Fruit fly (Drosophila melanogaster) S2 (cell line): Measurements from ENCODE around the gene CG3246.

Experiments used
- CG8478 ChIP-seq: fragments of >200 bp; optimal IDR thresholded peaks from 2 replicates; lab custom pipeline; 2018
- CTCF ChIP-seq, 2 experiments: fragments of >200 bp; optimal IDR thresholded peaks; 2 replicates each; lab custom pipeline; 2018

CG3246 gene

DNA sequence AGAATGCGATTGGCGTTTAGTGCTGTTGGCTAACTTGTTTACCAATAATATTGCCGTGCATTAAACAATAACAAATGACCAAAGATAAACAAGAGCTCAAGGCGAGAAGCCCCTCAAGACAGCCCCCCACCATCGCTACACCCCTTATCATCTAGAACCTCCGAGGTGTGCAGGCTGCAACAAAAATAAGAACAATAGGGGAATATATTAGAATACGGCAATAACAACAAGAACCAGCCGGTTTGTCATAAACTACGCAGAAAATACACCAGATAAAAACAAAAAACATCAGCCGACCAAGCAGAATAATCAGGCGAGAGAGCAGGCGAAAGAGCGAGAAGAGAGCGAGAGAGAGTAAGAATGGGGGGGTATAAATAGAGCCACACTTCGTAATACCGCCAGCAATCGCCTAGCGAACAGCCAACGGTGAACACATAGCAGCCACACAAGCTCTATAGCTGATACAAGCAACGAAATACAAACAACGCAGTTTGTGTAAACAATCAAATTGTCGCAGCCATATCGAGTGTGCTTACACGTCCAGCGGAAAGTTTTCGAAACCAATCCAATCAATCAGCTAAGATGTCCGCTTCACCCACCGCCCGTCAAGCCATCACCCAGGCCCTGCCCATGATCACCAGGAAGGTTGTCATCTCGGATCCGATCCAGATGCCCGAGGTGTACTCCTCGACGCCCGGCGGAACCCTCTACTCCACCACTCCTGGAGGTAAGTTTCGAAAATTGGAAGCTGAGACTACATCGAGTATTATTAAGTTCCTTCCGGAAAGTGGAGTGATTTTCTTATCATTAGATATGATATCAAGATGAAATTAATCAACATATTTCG lies 16.5 kb upstream of the CG3246 start, which contains the start of gene Thor:
Gene Thor (plus strand): TSS at position 401 of the 847 bp plus-strand sequence.
- TF ChIP-seq CTCF (optimal IDR thresholded peaks at IDR 0.05; lab: Kevin White, UChicago): no peak

DNA sequence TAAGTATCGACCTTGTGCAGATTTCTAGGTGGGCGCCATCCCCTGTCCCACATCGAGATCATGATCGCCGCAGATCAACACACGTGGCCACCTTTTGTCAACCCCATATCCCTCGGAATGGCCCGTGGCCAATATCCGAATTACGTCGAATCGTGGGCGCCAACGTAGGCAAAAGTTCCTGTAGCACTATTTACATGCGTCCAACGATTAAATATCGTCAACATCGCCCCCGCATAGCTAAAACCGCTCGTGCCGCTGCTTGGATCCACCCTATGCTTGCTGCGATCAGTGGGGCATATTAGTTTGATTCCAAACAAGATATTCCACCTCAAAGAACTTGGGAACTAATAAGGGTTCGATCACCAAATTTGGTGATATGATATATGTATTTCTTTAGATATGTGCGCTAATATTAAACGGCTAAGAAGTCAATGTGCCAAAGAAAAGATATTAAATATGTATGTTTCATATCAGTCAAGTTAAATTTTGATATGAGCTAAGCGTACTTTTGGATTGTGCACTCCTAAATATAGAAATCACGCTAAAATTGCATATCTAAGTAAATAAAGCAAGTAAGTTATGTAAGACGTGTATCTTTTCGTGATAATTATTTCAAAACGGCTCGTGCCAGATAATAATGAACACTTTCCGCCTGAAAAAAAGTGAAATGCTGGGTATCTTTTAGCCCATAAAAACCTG lies 15.5 kb upstream of the CG3246 start:
- TF ChIP-seq CG8478 (lab: Kevin White, UChicago) (no peak), CTCF (optimal IDR thresholded peaks at IDR 0.05; lab: Kevin White, UChicago) (no peak)

DNA sequence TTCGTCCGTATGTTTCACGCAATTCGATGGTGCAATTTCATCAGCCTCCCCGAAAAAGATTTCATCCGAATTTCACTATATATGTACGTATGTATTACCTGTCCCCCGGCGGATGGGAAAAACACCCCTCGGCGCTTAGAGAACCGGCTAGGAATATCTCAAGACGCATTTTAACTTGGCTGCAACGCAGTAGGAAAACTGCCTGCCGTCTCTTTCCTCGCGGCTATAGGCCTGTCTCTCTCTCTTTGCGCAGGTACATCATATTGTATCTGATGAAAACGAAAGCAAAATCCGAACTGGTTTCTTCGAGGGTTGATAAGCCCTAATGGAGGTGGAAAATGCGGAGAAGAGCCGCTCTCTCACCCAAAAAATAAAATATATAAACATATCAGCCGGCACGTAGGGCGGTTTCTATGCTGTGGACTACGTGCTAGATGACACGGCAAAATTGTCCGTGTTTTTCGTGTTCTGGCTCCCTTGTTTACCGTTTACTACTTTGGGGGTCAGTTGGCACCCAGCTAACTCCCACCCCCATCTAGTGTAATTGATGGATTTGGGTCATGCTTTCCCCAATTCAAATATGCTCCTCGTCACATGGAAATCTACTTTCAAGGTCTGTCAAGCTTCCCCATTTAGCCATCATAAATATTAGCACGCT lies 14.8 kb upstream of the CG3246 start:
- TF ChIP-seq CTCF (optimal IDR thresholded peaks at IDR 0.05; lab: Kevin White, UChicago) (no peak), CG8478 (lab: Kevin White, UChicago) (no peak)

DNA sequence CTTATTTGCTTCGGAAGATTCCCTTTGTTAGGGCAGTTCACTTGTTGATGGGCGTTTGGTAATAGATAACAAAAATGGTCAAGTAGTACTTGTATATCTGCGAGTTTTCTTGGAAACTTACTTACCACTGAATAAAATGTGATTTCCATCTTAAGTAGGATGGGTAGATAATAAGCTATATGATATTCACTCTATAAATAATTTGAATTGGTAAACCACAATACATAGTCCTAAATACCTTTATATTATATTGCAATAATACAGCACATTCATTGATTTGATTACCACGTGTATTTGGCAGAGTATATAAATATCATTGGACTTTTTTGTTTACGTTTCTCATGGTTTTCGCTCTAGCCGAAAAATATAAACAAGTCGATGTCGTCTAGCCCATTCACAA lies 14.2 kb upstream of the CG3246 start:
- TF ChIP-seq CG8478 (lab: Kevin White, UChicago) (no peak), CTCF (optimal IDR thresholded peaks at IDR 0.05; lab: Kevin White, UChicago) (no peak)

DNA sequence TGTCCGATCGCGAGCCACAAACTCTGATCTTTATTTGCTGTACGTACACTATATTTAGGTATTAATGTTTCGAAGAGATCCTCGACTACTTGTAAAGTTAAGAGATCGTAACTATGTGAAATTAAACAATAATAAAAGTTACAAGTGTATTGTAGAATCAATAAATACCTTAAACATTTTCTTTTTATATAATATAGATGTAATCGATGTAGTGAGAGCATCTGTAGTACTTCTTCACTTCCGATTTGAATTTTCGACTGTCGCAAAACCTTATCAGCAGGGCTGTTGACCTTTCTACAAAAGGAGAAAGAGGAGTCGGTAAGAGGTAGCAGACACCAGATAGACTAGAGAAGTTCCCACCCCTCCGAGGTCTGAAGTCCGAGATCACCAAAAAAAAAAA lies 13.4 kb upstream of the CG3246 start:
- TF ChIP-seq CG8478 (lab: Kevin White, UChicago) (no peak), CTCF (optimal IDR thresholded peaks at IDR 0.05; lab: Kevin White, UChicago) (no peak)

DNA sequence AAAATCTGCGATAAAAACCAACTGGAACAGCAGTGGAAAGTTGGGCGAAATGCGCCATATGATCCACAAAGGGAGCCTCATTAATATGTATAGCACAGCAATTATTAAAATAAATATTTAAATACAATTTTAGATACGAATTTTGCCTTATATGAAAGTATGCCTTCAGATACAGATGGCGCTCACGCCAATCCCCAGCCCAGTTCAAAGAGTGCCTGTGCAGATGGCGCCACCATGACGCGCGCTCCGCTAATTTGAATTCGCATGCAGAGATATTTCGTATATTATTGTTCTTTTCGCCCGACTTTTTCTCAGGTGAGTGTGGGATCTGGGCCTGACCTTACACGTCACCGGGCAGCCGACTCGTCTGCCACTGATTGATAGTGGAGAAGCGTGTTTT lies 10.5 kb upstream of the CG3246 start, which contains the start of gene Pgant4:
Gene Pgant4 (plus strand): TSS at position 362 of the 400 bp plus-strand sequence.
- TF ChIP-seq CG8478 (lab: Kevin White, UChicago) (no peak), CTCF (optimal IDR thresholded peaks at IDR 0.05; lab: Kevin White, UChicago) (peak; percentile 89 to 95)

DNA sequence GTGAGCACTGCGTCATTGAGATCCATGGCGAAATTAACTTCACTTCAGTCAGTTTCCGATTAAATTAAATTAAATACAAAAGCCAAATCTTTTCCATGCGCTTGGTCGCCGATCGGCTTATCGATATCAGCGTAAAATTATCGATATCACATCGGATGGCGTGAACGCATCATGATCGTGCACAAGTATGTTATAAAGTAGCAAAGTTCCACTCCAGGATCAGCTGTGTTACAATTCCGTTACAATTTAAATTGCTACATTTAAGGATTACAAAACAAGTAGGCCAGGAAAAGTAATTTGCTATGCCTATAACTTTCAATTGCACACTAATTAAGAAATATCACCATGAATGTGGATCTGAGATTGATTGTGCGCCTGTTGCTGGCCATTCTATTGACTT lies 8.1 kb upstream of the CG3246 start, which contains the start of the genes Pif1 and CG31776:
Gene Pif1 (minus strand): TSS at position 136 of the 400 bp plus-strand sequence.
Gene CG31776 (plus strand): TSS at position 314 of the 400 bp plus-strand sequence.
- TF ChIP-seq CG8478 (lab: Kevin White, UChicago) (no peak), CTCF (optimal IDR thresholded peaks at IDR 0.05; lab: Kevin White, UChicago) (peak; percentile 60 to 66)

DNA sequence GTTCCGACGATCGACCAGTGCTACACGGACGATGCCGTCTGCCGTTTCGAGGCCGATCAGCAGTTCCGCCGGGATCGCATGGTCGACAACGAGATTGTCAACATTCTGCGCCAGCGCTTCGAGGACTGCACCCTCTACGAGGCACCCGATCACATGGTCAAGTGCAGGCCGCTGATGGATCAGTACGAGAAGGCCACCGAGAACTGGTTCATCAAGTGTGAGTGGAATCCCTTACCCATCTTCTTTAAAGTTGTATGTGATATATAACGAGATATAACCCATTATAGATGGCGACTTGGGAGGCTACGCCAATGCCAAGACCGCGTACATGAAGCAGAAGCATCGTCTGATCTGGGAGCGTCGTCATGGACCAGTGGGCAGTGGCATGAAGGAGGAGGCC lies 5.1 kb upstream of the CG3246 start:
- TF ChIP-seq CTCF (optimal IDR thresholded peaks at IDR 0.05; lab: Kevin White, UChicago) (no peak), CG8478 (lab: Kevin White, UChicago) (no peak)

DNA sequence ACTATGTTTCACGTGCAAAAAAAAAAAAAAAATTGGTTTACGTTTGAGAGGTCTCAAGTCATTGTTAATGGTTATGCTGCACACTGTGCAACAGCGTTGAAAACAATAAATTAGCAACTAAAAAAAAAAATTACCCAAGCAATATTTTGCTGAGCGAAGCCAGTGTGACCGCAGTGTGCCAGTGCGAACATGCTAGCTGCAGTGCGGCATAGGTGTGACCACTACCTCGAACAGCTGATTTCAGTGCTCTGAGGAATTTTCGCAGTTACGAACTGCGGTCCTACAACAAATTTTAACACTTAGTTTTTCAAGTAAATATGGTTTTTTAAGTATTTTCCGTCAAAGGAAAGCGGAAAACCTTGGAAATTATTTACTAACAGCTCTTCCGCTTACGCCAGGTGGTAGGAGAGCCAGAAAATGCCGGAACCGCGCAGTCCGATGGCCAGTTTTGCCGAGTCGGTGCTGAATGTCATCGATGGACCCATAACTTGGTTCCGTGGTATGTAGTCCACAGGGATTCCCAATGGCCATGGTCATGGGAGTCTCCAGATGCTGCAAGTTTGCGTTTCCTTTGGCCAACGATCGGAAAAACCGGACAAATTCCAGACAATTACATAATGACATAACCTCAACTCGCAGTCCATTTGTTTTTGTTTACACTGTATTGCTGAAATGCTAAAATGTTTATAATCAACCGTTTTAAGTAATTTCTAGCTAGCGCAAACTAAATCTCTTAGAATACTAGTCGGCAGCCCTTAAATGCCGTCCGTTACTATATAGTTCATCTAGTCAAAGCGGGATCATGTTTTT lies 4.4 kb upstream of the CG3246 start, which contains the start of the genes msl-2 and ND-PDSW:
Gene msl-2 (minus strand): TSS at position 195 of the 810 bp plus-strand sequence.
Gene ND-PDSW (plus strand): TSS at position 240 of the 810 bp plus-strand sequence.
- TF ChIP-seq CG8478 (lab: Kevin White, UChicago) (no peak), CTCF (optimal IDR thresholded peaks at IDR 0.05; lab: Kevin White, UChicago) (peak in 1 of 2 experiments; percentile 27)

DNA sequence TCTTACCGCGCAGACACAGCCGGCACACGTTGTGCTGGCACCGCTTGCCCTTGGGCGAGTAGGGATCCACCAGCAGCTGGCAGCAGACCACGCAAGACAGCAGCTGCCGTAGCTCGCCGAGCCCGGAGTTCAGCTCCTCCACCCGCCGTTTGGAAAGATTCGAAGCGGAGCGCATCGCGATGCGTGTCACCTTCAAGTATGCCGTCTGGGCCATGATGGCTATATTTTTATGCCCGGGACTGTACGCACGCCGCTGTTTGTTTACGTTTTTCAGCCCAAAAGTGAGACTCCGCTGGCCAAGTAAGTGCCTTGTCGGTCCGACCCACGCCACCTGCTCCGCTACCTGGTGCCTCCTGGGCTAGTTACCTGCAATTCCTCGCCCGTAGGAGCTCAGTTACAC lies 3.7 kb upstream of the CG3246 start:
- TF ChIP-seq CTCF (optimal IDR thresholded peaks at IDR 0.05; lab: Kevin White, UChicago) (no peak), CG8478 (lab: Kevin White, UChicago) (no peak)

DNA sequence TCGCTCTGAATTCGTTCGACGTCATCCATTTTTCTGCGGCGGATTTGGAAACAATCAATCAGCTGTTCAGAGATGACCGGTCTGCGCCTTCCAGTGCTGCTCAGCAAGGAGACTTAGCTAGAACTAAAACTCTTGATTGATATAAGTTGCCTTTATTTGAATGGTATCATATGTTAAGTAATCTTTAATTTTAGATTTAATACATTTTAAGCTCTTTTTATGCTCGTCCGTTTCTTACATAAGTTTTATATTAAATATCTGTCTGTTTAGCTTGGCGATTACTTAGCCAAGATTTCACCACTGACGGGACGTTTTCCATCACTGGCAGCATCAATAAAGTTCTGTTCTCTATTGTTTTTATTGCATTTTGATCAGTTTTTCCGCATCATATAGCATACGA lies 4.7 kb downstream of the CG3246 start, which contains the start of the genes Cog3 and Sec5:
Gene Cog3 (minus strand): TSS at position 58 of the 400 bp plus-strand sequence.
Gene Sec5 (plus strand): TSS at position 296 of the 400 bp plus-strand sequence.
- TF ChIP-seq CTCF (optimal IDR thresholded peaks at IDR 0.05; lab: Kevin White, UChicago) (no peak), CG8478 (lab: Kevin White, UChicago) (no peak)

DNA sequence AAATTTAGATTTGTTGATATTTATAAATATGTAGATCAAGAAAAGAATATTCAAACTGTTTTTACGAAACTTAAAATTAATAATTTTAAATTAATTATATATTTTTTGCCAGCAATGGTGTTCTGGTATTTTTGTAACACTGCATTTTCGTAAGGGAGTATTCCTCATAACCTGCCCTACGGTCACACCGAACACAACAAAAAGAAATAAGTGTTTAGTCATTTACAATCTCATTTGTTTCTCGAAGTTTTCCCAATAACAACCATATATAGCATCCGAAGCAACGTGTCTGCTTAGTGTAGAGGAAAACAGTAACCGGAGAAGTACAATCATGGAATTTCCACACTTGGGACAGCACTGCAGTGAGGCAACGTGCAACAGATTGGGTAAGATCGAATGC lies 9.5 kb downstream of the CG3246 start, which contains the start of gene CG12795:
Gene CG12795 (plus strand): TSS at position 181 of the 400 bp plus-strand sequence.
- TF ChIP-seq CG8478 (lab: Kevin White, UChicago): no peak
- no peak for TF ChIP-seq CTCF (optimal IDR thresholded peaks at IDR 0.05; lab: Kevin White, UChicago)

DNA sequence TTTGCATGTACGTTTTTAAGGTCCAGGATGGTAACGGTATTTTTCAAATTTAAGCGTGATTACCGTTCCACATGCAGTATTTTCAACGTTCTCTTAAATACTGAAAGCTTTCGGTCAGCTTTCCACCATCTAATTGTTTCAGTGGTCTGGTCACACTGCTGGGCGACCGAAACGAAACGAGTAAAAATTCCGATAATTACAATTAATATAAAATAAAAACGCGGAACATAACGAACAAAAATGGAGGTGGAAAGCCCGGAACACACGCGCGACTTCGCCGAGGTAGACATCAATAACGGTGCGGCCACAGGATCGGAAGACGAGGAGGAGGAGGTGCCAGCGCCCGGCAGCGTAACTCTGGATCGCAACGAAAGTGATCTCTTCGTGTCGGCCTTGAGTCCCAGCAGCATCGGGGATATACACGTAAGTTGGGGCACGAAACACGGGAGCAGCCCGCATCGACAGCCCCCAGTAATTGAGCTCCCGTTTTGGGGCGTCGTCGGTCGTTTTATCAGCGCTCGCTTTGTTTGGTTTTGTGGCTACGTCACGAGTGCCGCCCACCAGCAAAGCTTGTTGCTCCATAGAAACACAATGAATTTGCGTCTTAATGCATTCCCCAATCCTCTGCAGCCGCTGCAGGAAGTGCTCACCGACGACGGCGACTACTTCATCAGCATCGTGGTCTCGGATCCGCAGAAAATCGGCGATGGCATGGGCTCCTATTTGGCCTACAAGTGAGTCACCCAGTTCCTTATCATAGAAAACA lies 12.0 kb downstream of the CG3246 start, which contains the start of gene Snx1:
Gene Snx1 (plus strand): TSS at position 129 of the 766 bp plus-strand sequence.
- TF ChIP-seq CTCF (optimal IDR thresholded peaks at IDR 0.05; lab: Kevin White, UChicago): no peak
- TF ChIP-seq CG8478 (lab: Kevin White, UChicago): no peak
